Fruit fly (Drosophila melanogaster) whole organism, larva: ENCODE measurements around the gene CG33687.

ENCODE experiments used
- noc ChIP-seq: fragments of 200-800 bp; sonication (Bioruptor generic); optimal IDR thresholded peaks from 3 replicates; lab custom pipeline; 2019; ENCODE audit warnings: missing biosample characterization, mild to moderate bottlenecking, missing genetic modification characterization, moderate library complexity

Gene CG33687

dm6 chr3L:16215411-16215810, 17.7 kb downstream of the CG33687 start:
- no peak for TF ChIP-seq noc (tag; lab: Kevin White, UChicago)

DNA sequence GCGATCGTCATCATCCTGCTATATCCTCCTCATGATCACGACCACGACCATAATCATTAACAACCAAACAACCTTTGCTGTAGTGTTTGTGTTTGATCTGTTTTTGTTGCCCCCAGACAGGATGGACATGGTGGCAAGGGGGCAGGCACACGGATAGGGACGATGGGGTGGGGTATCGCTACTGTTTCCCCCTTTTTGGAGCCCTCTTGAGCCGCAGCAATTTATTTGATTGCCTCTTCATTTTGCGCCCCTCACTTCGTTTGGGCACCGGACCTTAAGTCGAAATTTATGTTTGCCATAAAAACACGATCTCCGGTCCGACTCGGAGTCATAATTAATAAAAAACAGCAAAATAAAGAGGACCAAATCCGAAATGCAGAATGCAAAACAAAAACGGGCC, 18.1 kb downstream of the CG33687 start:
- no peak for TF ChIP-seq noc (tag; lab: Kevin White, UChicago)

dm6 chr3L:16217203-16217602, 19.5 kb downstream of the CG33687 start, which contains the start of gene CG13073:
Gene CG13073 (minus strand): TSS chr3L:16217303.
- TF ChIP-seq noc (tag; lab: Kevin White, UChicago), result no peak

- TF ChIP-seq noc (tag; lab: Kevin White, UChicago), result no peak
Observed at dm6 chr3L:16217935-16218334, 20.3 kb downstream of the CG33687 start.

dm6 chr3L:16221278-16221677, 23.6 kb downstream of the CG33687 start:
- no peak for TF ChIP-seq noc (tag; lab: Kevin White, UChicago)

DNA sequence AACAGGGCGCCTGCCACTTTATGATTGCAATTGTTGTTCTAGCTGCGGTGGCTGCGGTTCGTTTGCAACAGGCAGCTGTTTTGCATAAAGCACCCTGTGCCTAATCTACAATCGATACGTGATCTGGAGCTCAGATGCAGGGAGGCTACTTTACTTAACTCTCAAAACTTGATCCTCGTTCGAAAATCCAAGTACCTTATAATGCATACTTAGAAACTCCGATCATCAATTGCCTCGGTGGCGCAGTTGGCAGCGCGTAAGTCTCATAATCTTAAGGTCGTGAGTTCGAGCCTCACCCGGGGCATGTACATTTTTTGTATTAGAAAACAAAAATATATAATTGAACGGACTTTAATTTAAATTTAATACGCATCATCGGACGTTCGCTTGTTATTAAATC, 24.1 kb downstream of the CG33687 start:
- no peak for TF ChIP-seq noc (tag; lab: Kevin White, UChicago)

DNA sequence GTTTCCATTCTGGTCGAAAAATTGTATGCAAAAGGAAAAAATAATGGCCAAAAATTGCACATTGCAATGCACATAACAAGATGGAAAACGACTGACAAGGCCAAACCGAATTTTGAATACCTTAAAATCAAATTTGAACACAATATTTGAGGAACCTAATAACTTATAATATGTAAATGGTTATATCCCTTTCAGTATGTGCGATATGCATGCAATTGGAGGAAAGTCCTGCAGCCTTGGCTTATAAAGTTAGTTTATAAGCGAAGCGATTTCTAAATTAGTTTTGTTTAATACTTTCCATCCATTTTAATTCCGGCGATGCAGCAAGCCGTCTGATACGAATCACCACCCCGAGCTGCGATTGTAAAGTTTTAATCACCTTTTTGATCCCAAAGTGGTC, 27.5 kb downstream of the CG33687 start:
- TF ChIP-seq noc (tag; lab: Kevin White, UChicago), result no peak

DNA sequence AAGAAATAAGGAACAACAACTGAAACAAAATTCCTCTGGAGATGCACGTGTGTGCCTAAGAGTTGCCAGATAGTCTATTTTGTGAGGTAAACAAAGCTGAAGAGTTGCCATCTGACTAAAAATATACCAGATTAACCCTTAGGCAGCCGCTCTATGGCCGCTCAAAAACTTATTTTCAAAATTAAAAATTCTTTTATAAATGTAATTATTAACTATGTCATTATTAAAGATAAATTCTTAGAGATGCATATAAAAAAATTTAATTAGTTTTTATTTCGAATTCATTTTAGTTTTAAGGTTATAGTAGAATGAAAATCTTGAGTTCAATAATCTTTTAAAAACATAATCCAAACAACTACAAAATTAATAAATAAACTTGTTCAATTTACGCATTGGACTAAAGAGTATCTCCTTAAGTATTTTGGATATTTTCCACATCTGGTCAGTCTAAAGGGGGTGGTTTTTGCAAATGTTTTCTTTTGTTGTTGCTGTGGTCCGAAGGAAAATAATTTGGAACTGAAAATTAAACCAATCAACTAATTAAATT, 31.1 kb downstream of the CG33687 start, which contains the start of gene Tmx3:
TSS of gene Tmx3 (plus strand) at position 442 of the 547 bp plus-strand sequence.
- no peak for TF ChIP-seq noc (tag; lab: Kevin White, UChicago)

- TF ChIP-seq noc (tag; lab: Kevin White, UChicago), result no peak
Observed at dm6 chr3L:16231857-16232256, 34.2 kb downstream of the CG33687 start, which contains the start of the genes PDCD-5 and MED10. Gene PDCD-5 (minus strand): TSS chr3L:16232038. Gene MED10 (plus strand): TSS chr3L:16232084.

DNA sequence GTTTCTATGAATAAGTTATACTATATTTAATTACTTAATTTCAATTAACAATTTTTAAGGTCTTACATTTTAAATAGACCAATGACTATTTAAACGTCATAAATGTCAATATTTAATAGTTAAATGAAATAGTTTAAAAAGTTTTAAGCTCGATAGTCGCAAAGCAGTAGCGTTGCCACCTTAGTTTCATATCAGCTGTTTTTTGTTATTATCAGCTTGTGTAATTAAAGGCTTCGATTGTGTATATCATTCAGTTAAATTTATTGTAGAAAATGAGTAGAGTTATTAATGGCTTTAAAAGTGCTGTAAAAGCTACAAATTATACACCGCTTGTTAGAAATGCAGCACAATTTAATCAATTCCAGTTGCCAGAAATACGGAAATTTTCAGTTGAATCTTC, 35.3 kb downstream of the CG33687 start, which contains the start of gene Hsc20:
TSS of gene Hsc20 (plus strand) at position 204 of the 400 bp plus-strand sequence.
- TF ChIP-seq noc (tag; lab: Kevin White, UChicago), result no peak

- TF ChIP-seq noc (tag; lab: Kevin White, UChicago), result peak; percentile 10
Observed at dm6 chr3L:16233850-16234494, 36.3 kb downstream of the CG33687 start.

- TF ChIP-seq noc (tag; lab: Kevin White, UChicago), result no peak
Observed at dm6 chr3L:16241296-16241695, 43.6 kb downstream of the CG33687 start.
